Worm (Caenorhabditis elegans) whole organism, late embryonic: ENCODE measurements around the gene cyp-13A11.

Experiments used
- C08G9.2 ChIP-seq: sonication (generic microtip); optimal IDR thresholded peaks from 2 replicates; lab custom pipeline; 2016; ENCODE audit warnings: mild to moderate bottlenecking, missing genetic modification characterization, moderate library complexity, missing compliant biosample characterization
- C38D4.7 ChIP-seq: fragments of 200-800 bp; sonication (Bioruptor generic); optimal IDR thresholded peaks from 2 replicates; lab custom pipeline; 2018; ENCODE audit warnings: mild to moderate bottlenecking, missing genetic modification characterization, moderate library complexity, missing compliant biosample characterization
- F13H6.1 ChIP-seq: sonication (generic microtip); optimal IDR thresholded peaks from 2 replicates; lab custom pipeline; 2016; ENCODE audit warnings: missing genetic modification characterization, missing compliant biosample characterization
- K02D7.2 ChIP-seq: sonication (generic microtip); optimal IDR thresholded peaks from 2 replicates; lab custom pipeline; 2017; ENCODE audit warnings: mild to moderate bottlenecking, missing genetic modification characterization, missing compliant biosample characterization
- K09A11.1 ChIP-seq: sonication (generic microtip); optimal IDR thresholded peaks from 2 replicates; lab custom pipeline; 2017; ENCODE audit warnings: antibody characterized with exemption, mild to moderate bottlenecking, missing genetic modification characterization, missing compliant biosample characterization; ENCODE audit not compliant: insufficient read depth
- ama-1 ChIP-seq: fragments of 150-350 bp; optimal IDR thresholded peaks from 2 replicates; lab custom pipeline; 2014
- ceh-14 ChIP-seq: sonication (generic microtip); optimal IDR thresholded peaks from 2 replicates; lab custom pipeline; 2016; ENCODE audit warnings: missing genotype, missing genetic modification characterization, missing compliant biosample characterization
- ceh-19 ChIP-seq: fragments of 200-800 bp; sonication (Bioruptor generic); optimal IDR thresholded peaks from 2 replicates; lab custom pipeline; 2018; ENCODE audit warnings: mild to moderate bottlenecking, missing genetic modification characterization, missing compliant biosample characterization
- ceh-24 ChIP-seq: sonication (generic microtip); optimal IDR thresholded peaks from 2 replicates; lab custom pipeline; 2016; ENCODE audit warnings: mild to moderate bottlenecking, missing genetic modification characterization, missing compliant biosample characterization
- ceh-31 ChIP-seq: sonication (generic microtip); optimal IDR thresholded peaks from 2 replicates; lab custom pipeline; 2016; ENCODE audit warnings: missing genetic modification characterization, missing compliant biosample characterization
- ceh-34 ChIP-seq: sonication (generic microtip); optimal IDR thresholded peaks from 2 replicates; lab custom pipeline; 2016; ENCODE audit warnings: mild to moderate bottlenecking, missing genetic modification characterization, missing compliant biosample characterization
- ceh-45 ChIP-seq: fragments of 200-800 bp; sonication (Bioruptor generic); IDR thresholded peaks from 2 replicates; pipeline ENCODE4 v1.3.6; 2022; ENCODE audit warnings: missing genetic modification reagents, missing genetic modification characterization, missing compliant biosample characterization
- dve-1 ChIP-seq: sonication (generic microtip); optimal IDR thresholded peaks from 2 replicates; lab custom pipeline; 2017; ENCODE audit warnings: antibody characterized with exemption, mild to moderate bottlenecking, missing genetic modification characterization, missing compliant biosample characterization
- fkh-10 ChIP-seq: fragments of 150-350 bp; optimal IDR thresholded peaks from 2 replicates; lab custom pipeline; 2014; ENCODE audit warnings: missing biosample characterization, missing genetic modification reagents, missing genetic modification characterization
- fkh-6 ChIP-seq: sonication (generic microtip); optimal IDR thresholded peaks from 2 replicates; lab custom pipeline; 2016; ENCODE audit warnings: missing genetic modification characterization, missing compliant biosample characterization
- gmeb-2 ChIP-seq: sonication (generic microtip); optimal IDR thresholded peaks from 2 replicates; lab custom pipeline; 2016; ENCODE audit warnings: missing genetic modification characterization, inconsistent platforms, missing compliant biosample characterization
- hlh-13 ChIP-seq: fragments of 200-800 bp; sonication (Bioruptor generic); optimal IDR thresholded peaks from 2 replicates; lab custom pipeline; 2018; ENCODE audit warnings: mild to moderate bottlenecking, missing genetic modification characterization, missing compliant biosample characterization
- hlh-15 ChIP-seq: sonication (generic microtip); optimal IDR thresholded peaks from 2 replicates; lab custom pipeline; 2016; ENCODE audit warnings: missing genetic modification characterization, missing compliant biosample characterization
- hlh-30 ChIP-seq: sonication (generic microtip); optimal IDR thresholded peaks from 2 replicates; lab custom pipeline; 2017; ENCODE audit warnings: antibody characterized with exemption, missing genetic modification characterization, missing compliant biosample characterization; ENCODE audit not compliant: insufficient read depth
- hlh-6 ChIP-seq: sonication (generic microtip); optimal IDR thresholded peaks from 2 replicates; lab custom pipeline; 2016; ENCODE audit warnings: missing genotype, missing genetic modification characterization, missing compliant biosample characterization
- lin-11 ChIP-seq: fragments of 200-800 bp; sonication (Bioruptor generic); optimal IDR thresholded peaks from 2 replicates; lab custom pipeline; 2018; ENCODE audit warnings: mild to moderate bottlenecking, missing genetic modification characterization, missing compliant biosample characterization
- madf-2 ChIP-seq: sonication (generic microtip); optimal IDR thresholded peaks from 2 replicates; lab custom pipeline; 2017; ENCODE audit warnings: missing genetic modification characterization, missing compliant biosample characterization
- nfya-1 ChIP-seq: sonication (generic microtip); optimal IDR thresholded peaks from 2 replicates; lab custom pipeline; 2017; ENCODE audit warnings: missing genetic modification characterization, mild to moderate bottlenecking, missing compliant biosample characterization, antibody characterized with exemption, moderate library complexity
- nhr-11 ChIP-seq: fragments of 150-350 bp; optimal IDR thresholded peaks from 2 replicates; lab custom pipeline; 2014; ENCODE audit warnings: missing biosample characterization, missing genetic modification characterization
- nhr-232 ChIP-seq: sonication (generic microtip); optimal IDR thresholded peaks from 2 replicates; lab custom pipeline; 2016; ENCODE audit warnings: missing genetic modification characterization, missing compliant biosample characterization
- odd-2 ChIP-seq: sonication (generic microtip); optimal IDR thresholded peaks from 2 replicates; lab custom pipeline; 2017; ENCODE audit warnings: antibody characterized with exemption, mild to moderate bottlenecking, missing genetic modification characterization, missing compliant biosample characterization
- pag-3 ChIP-seq: sonication (generic microtip); optimal IDR thresholded peaks from 2 replicates; lab custom pipeline; 2016; ENCODE audit warnings: missing compliant biosample characterization, missing genetic modification characterization, borderline replicate concordance
- pat-9 ChIP-seq: fragments of 200-800 bp; sonication (Bioruptor generic); optimal IDR thresholded peaks from 2 replicates; lab custom pipeline; 2018; ENCODE audit warnings: mild to moderate bottlenecking, missing genetic modification characterization, moderate library complexity, missing compliant biosample characterization
- pha-2 ChIP-seq: sonication (generic microtip); optimal IDR thresholded peaks from 2 replicates; lab custom pipeline; 2017; ENCODE audit warnings: mild to moderate bottlenecking, missing genetic modification characterization, missing compliant biosample characterization
- pros-1 ChIP-seq: fragments of 150-350 bp; optimal IDR thresholded peaks from 2 replicates; lab custom pipeline; 2014; ENCODE audit warnings: missing biosample characterization, missing genetic modification reagents, missing genetic modification characterization
- ref-2 ChIP-seq: sonication (generic microtip); optimal IDR thresholded peaks from 2 replicates; lab custom pipeline; 2016; ENCODE audit warnings: missing genetic modification characterization, missing compliant biosample characterization
- rnt-1 ChIP-seq: sonication (generic microtip); optimal IDR thresholded peaks from 2 replicates; lab custom pipeline; 2016; ENCODE audit warnings: missing genetic modification characterization, missing compliant biosample characterization
- sox-2 ChIP-seq: fragments of 200-800 bp; sonication (Bioruptor generic); IDR thresholded peaks from 2 replicates; pipeline ENCODE4 v1.3.6; 2022; ENCODE audit warnings: missing genetic modification reagents, missing genetic modification characterization, missing compliant biosample characterization
- syd-9 ChIP-seq: sonication (generic microtip); optimal IDR thresholded peaks from 2 replicates; lab custom pipeline; 2016; ENCODE audit warnings: mild to moderate bottlenecking, missing genetic modification characterization, moderate library complexity, missing compliant biosample characterization
- tbx-2 ChIP-seq: sonication (generic microtip); optimal IDR thresholded peaks from 2 replicates; lab custom pipeline; 2016; ENCODE audit warnings: missing genetic modification characterization, missing compliant biosample characterization
- tbx-7 ChIP-seq: sonication (generic microtip); optimal IDR thresholded peaks from 2 replicates; lab custom pipeline; 2016; ENCODE audit warnings: missing genotype, missing genetic modification characterization, missing compliant biosample characterization
- ttx-3 ChIP-seq: sonication (generic microtip); optimal IDR thresholded peaks from 2 replicates; lab custom pipeline; 2016; ENCODE audit warnings: missing genetic modification reagents, missing genetic modification characterization, missing compliant biosample characterization
- unc-3 ChIP-seq, 2 experiments: fragments of 200-800 bp in 1 of 2; sonication (Bioruptor generic) in 1 of 2; sonication (generic microtip) in 1 of 2; conservative IDR thresholded peaks in 1 of 2; optimal IDR thresholded peaks in 1 of 2; 2 replicates each; pipeline versions ENCODE4 v1.3.6 to Lab custom; 2016 to 2022; ENCODE audit warnings: missing compliant biosample characterization in 2 of 2, missing genetic modification characterization in 2 of 2, missing genetic modification reagents in 1 of 2
- unc-42 ChIP-seq: sonication (generic microtip); optimal IDR thresholded peaks from 2 replicates; lab custom pipeline; 2016; ENCODE audit warnings: missing genotype, missing genetic modification characterization, missing compliant biosample characterization

The cyp-13A11 gene

ce11 chrIII:13070548-13071050 lies 49.8 kb downstream of the cyp-13A11 start, which contains the start of gene Y39E4B.6 (continued):
- TF ChIP-seq ttx-3 (tag; lab: Kevin White, UChicago) (peak; percentile 64), nhr-232 (tag; lab: Kevin White, UChicago) (no peak), tbx-7 (tag; lab: Kevin White, UChicago) (peak; percentile 54), ama-1 (lab: Kevin White, UChicago) (peak; percentile 87), ceh-14 (peak; percentile 97), ceh-34 (tag; lab: Kevin White, UChicago) (peak; percentile 99), F13H6.1 (peak; percentile 88), hlh-6 (peak; percentile 81), pha-2 (peak; percentile 76), gmeb-2 (tag; lab: Kevin White, UChicago) (peak; percentile 9), unc-42 (tag; lab: Kevin White, UChicago) (peak; percentile 96), madf-2 (peak; percentile 96), fkh-6 (tag; lab: Kevin White, UChicago) (no peak), fkh-10 (peak; percentile 35), ceh-31 (peak; percentile 99), C38D4.7 (GFP tag; lab: Kevin White, UChicago) (peak; percentile 2), syd-9 (tag; lab: Kevin White, UChicago) (peak; percentile 86), ceh-24 (tag; lab: Kevin White, UChicago) (peak; percentile 49), pros-1 (tag; lab: Kevin White, UChicago) (peak; percentile 91), sox-2 (peak; percentile 61), ref-2 (peak; percentile 99), odd-2 (tag; lab: Kevin White, UChicago) (no peak), unc-3 (GFP tag; conservative IDR thresholded peaks at IDR 0.05; lab: Robert Waterston, UW) (peak; percentile 58; the same call in 1 of the 2 replicates), unc-3 (tag; optimal IDR thresholded peaks at IDR 0.05; lab: Kevin White, UChicago) (peak; percentile 82), lin-11 (tag; lab: Kevin White, UChicago) (peak; percentile 31), nhr-11 (tag; lab: Kevin White, UChicago) (no peak), rnt-1 (tag; lab: Kevin White, UChicago) (peak; percentile 97), dve-1 (peak; percentile 87), pag-3 (tag; lab: Kevin White, UChicago) (peak; percentile 43), hlh-13 (GFP tag; lab: Kevin White, UChicago) (peak; percentile 2), C08G9.2 (tag; lab: Kevin White, UChicago) (peak; percentile 71), hlh-15 (tag; lab: Kevin White, UChicago) (no peak)

ce11 chrIII:13071432-13072259 lies 50.8 kb downstream of the cyp-13A11 start:
- no peak for TF ChIP-seq ceh-19 (GFP tag; lab: Kevin White, UChicago)
- TF ChIP-seq ceh-34 (tag; lab: Kevin White, UChicago) = peak; percentile 46
- peak; percentile 13 for TF ChIP-seq C08G9.2 (tag; lab: Kevin White, UChicago)
- peak; percentile 13 for TF ChIP-seq ama-1 (lab: Kevin White, UChicago)
- peak; percentile 58 for TF ChIP-seq hlh-30
- peak; percentile 6 for TF ChIP-seq nfya-1 (tag; lab: Kevin White, UChicago)
- TF ChIP-seq pros-1 (tag; lab: Kevin White, UChicago) = no peak
- TF ChIP-seq pat-9 = no peak
- TF ChIP-seq unc-3 (GFP tag; conservative IDR thresholded peaks at IDR 0.05; lab: Robert Waterston, UW) = no peak
- no peak for TF ChIP-seq unc-3 (tag; optimal IDR thresholded peaks at IDR 0.05; lab: Kevin White, UChicago)
- no peak for TF ChIP-seq syd-9 (tag; lab: Kevin White, UChicago)
- peak; percentile 11 for TF ChIP-seq ceh-31
- TF ChIP-seq K09A11.1 (tag; lab: Kevin White, UChicago) = no peak
- TF ChIP-seq tbx-2 (tag; lab: Kevin White, UChicago) = peak; percentile 5
- TF ChIP-seq dve-1 = peak; percentile 9
- no peak for TF ChIP-seq hlh-15 (tag; lab: Kevin White, UChicago)
- TF ChIP-seq lin-11 (tag; lab: Kevin White, UChicago) = no peak
- TF ChIP-seq ceh-45 (GFP tag; lab: Robert Waterston, UW) = no peak
- TF ChIP-seq K02D7.2 (tag; lab: Kevin White, UChicago) = peak; percentile 43
